Worm (Caenorhabditis elegans): Measurements from ENCODE around the gene obr-3.

The obr-3 gene

ce11 chrX:13823482-13823881 lies 13.8 kb upstream of the obr-3 start, which contains the start of gene twk-23:
TSS of gene twk-23 (minus strand) at chrX:13823582.
- no peak for TF ChIP-seq ztf-6 (GFP tag; IDR thresholded peaks at IDR 0.05)
- TF ChIP-seq zfh-2 (GFP tag; conservative IDR thresholded peaks at IDR 0.05) = no peak
- no peak for TF ChIP-seq nfyb-1 (GFP tag; IDR thresholded peaks at IDR 0.05)
- no peak for TF ChIP-seq let-526 (GFP tag; IDR thresholded peaks at IDR 0.05)
- TF ChIP-seq repo-1 (tag; optimal IDR thresholded peaks at IDR 0.05) = no peak
- no peak for TF ChIP-seq dpl-1 (GFP tag; optimal IDR thresholded peaks at IDR 0.05)
- TF ChIP-seq dox-1 (GFP tag; IDR thresholded peaks at IDR 0.05) = no peak
- TF ChIP-seq C17E4.6 (GFP tag; IDR thresholded peaks at IDR 0.05) = no peak
- TF ChIP-seq snpc-1.1 (tag; optimal IDR thresholded peaks at IDR 0.05; ENCODE audit: insufficient read depth) = no peak
- no peak for TF ChIP-seq die-1 (tag; optimal IDR thresholded peaks at IDR 0.05)
- no peak for TF ChIP-seq sptf-2 (GFP tag; optimal IDR thresholded peaks at IDR 0.05)
- TF ChIP-seq Y95B8A.8 (GFP tag; IDR thresholded peaks at IDR 0.05) = no peak
- TF ChIP-seq nfya-2 (GFP tag; IDR thresholded peaks at IDR 0.05) = no peak
- TF ChIP-seq ccch-3 (GFP tag; optimal IDR thresholded peaks at IDR 0.05) = no peak
- TF ChIP-seq chd-7 (tag; optimal IDR thresholded peaks at IDR 0.05) = no peak

ce11 chrX:13818791-13819190 lies 9.1 kb upstream of the obr-3 start:
- TF ChIP-seq hlh-26 (GFP tag; conservative IDR thresholded peaks at IDR 0.05) (no peak), T07F8.4 (tag; optimal IDR thresholded peaks at IDR 0.05) (no peak), lir-1 (GFP tag; conservative IDR thresholded peaks at IDR 0.05) (no peak), attf-6 (GFP tag; IDR thresholded peaks at IDR 0.05) (no peak), snpc-3.4 (tag; optimal IDR thresholded peaks at IDR 0.05) (no peak), nhr-27 (tag; optimal IDR thresholded peaks at IDR 0.05) (no peak), ztf-28 (GFP tag; IDR thresholded peaks at IDR 0.05) (no peak), hrde-1 (tag; optimal IDR thresholded peaks at IDR 0.05; ENCODE audit: borderline replicate concordance) (no peak), F57A8.1 (GFP tag; optimal IDR thresholded peaks at IDR 0.05) (no peak), dox-1 (GFP tag; IDR thresholded peaks at IDR 0.05) (no peak), lsl-1 (GFP tag; optimal IDR thresholded peaks at IDR 0.05) (no peak), nhr-80 (tag; optimal IDR thresholded peaks at IDR 0.05) (no peak), attf-3 (GFP tag; conservative IDR thresholded peaks at IDR 0.05) (no peak), ets-4 (GFP tag; optimal IDR thresholded peaks at IDR 0.05) (no peak), snpc-1.3 (tag; optimal IDR thresholded peaks at IDR 0.05; ENCODE audit: insufficient read depth) (no peak), B0019.2 (GFP tag; conservative IDR thresholded peaks at IDR 0.05) (no peak), attf-5 (GFP tag; optimal IDR thresholded peaks at IDR 0.05) (no peak), Y67H2A.10 (GFP tag; conservative IDR thresholded peaks at IDR 0.05) (no peak), madf-10 (tag; optimal IDR thresholded peaks at IDR 0.05) (no peak)

- no peak for TF ChIP-seq snpc-1.1 (tag; optimal IDR thresholded peaks at IDR 0.05; ENCODE audit: insufficient read depth)
- TF ChIP-seq somi-1 (GFP tag; optimal IDR thresholded peaks at IDR 0.05) = peak; percentile 47
- TF ChIP-seq K12H6.12 (tag; optimal IDR thresholded peaks at IDR 0.05) = peak; percentile 5
Observed at ce11 chrX:13811929-13812328, 2.3 kb upstream of the obr-3 start.

ce11 chrX:13811156-13811555 lies 1.5 kb upstream of the obr-3 start:
- TF ChIP-seq unc-62 (GFP tag; optimal IDR thresholded peaks at IDR 0.05) (peak; percentile 91), ets-4 (GFP tag; optimal IDR thresholded peaks at IDR 0.05) (no peak), nhr-80 (tag; optimal IDR thresholded peaks at IDR 0.05) (peak; percentile 22)
